Worm (Caenorhabditis elegans) whole organism, L2 larva: Measurements from ENCODE around the gene R03G5.6.

Experiments used
- C34F6.9 ChIP-seq: fragments of 150-350 bp; optimal IDR thresholded peaks from 2 replicates; lab custom pipeline; 2014; ENCODE audit warnings: missing biosample characterization, missing genetic modification characterization
- R02D3.7 ChIP-seq: fragments of 150-350 bp; optimal IDR thresholded peaks from 2 replicates; lab custom pipeline; 2014; ENCODE audit warnings: missing biosample characterization, missing genetic modification characterization
- dmd-4 ChIP-seq: sonication (generic microtip); optimal IDR thresholded peaks from 2 replicates; lab custom pipeline; 2017; ENCODE audit warnings: missing biosample characterization, missing genetic modification characterization
- egl-27 ChIP-seq: sonication (generic microtip); optimal IDR thresholded peaks from 3 replicates; lab custom pipeline; 2017; ENCODE audit warnings: missing biosample characterization, missing genetic modification reagents, missing genetic modification characterization
- fos-1 ChIP-seq: fragments of 150-350 bp; optimal IDR thresholded peaks from 2 replicates; lab custom pipeline; 2014; ENCODE audit warnings: missing biosample characterization, missing genetic modification characterization
- lsy-2 ChIP-seq, 2 experiments: fragments of 150-350 bp in 1 of 2; sonication (generic microtip) in 1 of 2; optimal IDR thresholded peaks; 2 replicates each; lab custom pipeline; 2014 to 2017; ENCODE audit warnings: missing biosample characterization in 2 of 2, missing genetic modification characterization in 2 of 2
- mdl-1 ChIP-seq, 2 experiments: fragments of 150-350 bp in 1 of 2; sonication (generic microtip) in 1 of 2; optimal IDR thresholded peaks; 2 replicates each; lab custom pipeline; 2017; ENCODE audit warnings: missing biosample characterization in 2 of 2, missing genetic modification characterization in 2 of 2
- nhr-11 ChIP-seq: fragments of 150-350 bp; optimal IDR thresholded peaks from 2 replicates; lab custom pipeline; 2014; ENCODE audit warnings: missing biosample characterization, missing genetic modification characterization
- nhr-23 ChIP-seq: fragments of 150-350 bp; optimal IDR thresholded peaks from 2 replicates; lab custom pipeline; 2014; ENCODE audit warnings: missing biosample characterization, missing genetic modification reagents, missing genetic modification characterization
- ztf-11 ChIP-seq: sonication (generic microtip); optimal IDR thresholded peaks from 2 replicates; lab custom pipeline; 2017; ENCODE audit warnings: missing biosample characterization, missing genetic modification characterization

DNA sequence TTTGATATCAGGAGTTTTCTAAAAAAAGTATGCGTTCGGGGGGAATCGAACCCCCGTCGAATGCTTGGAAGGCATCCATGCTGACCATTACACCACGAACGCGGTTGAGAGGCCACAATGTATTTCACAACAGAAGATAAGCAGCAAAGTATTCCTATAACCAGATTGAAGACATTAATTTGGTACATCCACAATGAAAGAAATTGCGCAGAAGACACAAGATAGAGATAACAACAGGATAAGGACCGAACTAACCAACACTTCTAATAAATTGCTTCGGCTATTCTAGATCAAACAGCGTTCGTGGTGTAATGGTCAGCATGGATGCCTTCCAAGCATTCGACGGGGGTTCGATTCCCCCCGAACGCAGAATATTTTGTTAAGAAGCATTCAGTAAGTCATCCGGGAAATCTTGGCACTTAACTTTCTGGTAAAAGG, 22.4 kb downstream of the R03G5.6 start:
- TF ChIP-seq nhr-23 (tag; lab: Kevin White, UChicago) (no peak), fos-1 (peak; percentile 12), mdl-1 (tag; optimal IDR thresholded peaks at IDR 0.05; lab: Kevin White, UChicago) (no peak), nhr-11 (tag; lab: Kevin White, UChicago) (peak; percentile 18), lsy-2 (tag; optimal IDR thresholded peaks at IDR 0.05; lab: Kevin White, UChicago) (peak in 1 of 2 experiments; percentile 47), ztf-11 (tag; lab: Kevin White, UChicago) (no peak), dmd-4 (tag; lab: Kevin White, UChicago) (no peak), R02D3.7 (tag; lab: Kevin White, UChicago) (no peak), C34F6.9 (no peak), egl-27 (tag; lab: Kevin White, UChicago) (no peak)
